Fruit fly (Drosophila melanogaster): ENCODE results near the gene Mettl3.
A peak's percentile ranks its signal among the peaks of the same experiment; 100 is the strongest.

The Mettl3 gene

DNA sequence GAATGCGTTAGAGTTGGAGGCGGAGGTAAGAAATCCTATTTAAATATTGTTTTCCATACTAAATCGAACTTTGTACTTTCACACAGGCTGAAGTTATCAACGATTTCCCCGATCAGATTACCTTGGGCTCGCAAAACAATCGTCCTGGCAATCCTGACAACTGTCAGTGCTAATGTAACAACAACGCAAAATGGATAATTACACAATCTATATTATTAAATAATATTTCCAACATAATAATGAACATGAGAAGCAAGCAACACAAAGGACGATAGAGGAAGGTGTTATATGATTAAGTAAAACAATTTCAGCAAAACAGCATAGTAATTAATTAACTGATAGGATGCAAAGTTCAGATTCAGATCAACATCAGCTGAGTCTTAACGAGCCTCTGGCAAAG lies 37.4 kb upstream of the Mettl3 start:
- TF ChIP-seq CG12768 (GFP tag; optimal IDR thresholded peaks at IDR 0.05) (no peak), kay (GFP tag; ENCODE audit: borderline replicate concordance) (peak; percentile 91), CG7101 (tag; optimal IDR thresholded peaks at IDR 0.05) (no peak)

DNA sequence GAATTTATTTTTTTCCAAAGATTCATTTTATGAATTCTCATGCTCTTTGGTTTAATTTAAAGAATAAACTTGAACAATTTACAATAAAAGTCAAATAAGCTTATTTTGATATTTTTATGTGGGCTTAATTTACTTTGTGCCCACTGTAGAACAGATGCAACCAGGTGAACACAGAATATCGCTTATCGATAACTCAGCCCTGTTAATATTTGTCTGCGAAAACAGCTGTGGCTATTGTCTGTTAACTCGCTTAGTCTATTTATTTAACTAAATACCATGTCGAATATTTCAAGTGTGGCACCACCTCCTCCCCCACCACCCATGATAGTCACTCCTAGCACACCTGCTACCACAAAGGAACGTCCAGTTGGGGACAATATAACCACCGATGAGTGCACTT lies 36.5 kb upstream of the Mettl3 start, which contains the start of gene CG33108:
Gene CG33108, plus strand, starts transcription at position 200 of the 400 bp plus-strand sequence.
- TF ChIP-seq kay (GFP tag; ENCODE audit: borderline replicate concordance) (no peak), CG33017 (tag; optimal IDR thresholded peaks at IDR 0.05) (no peak), cnc (optimal IDR thresholded peaks at IDR 0.05) (no peak), bab1 (GFP tag; optimal IDR thresholded peaks at IDR 0.05) (peak; percentile 28), CG12768 (GFP tag; optimal IDR thresholded peaks at IDR 0.05) (no peak), CG14711 (tag; optimal IDR thresholded peaks at IDR 0.05) (peak; percentile 32), CG7101 (tag; optimal IDR thresholded peaks at IDR 0.05) (peak; percentile 11), tj (GFP tag; optimal IDR thresholded peaks at IDR 0.05) (no peak), Clk (GFP tag; optimal IDR thresholded peaks at IDR 0.05) (no peak), CG5204 (GFP tag; optimal IDR thresholded peaks at IDR 0.05) (no peak), Mnt (GFP tag; optimal IDR thresholded peaks at IDR 0.05) (peak; percentile 11), Hr96 (GFP tag; optimal IDR thresholded peaks at IDR 0.05) (no peak), Crg-1 (GFP tag; optimal IDR thresholded peaks at IDR 0.05) (no peak)

DNA sequence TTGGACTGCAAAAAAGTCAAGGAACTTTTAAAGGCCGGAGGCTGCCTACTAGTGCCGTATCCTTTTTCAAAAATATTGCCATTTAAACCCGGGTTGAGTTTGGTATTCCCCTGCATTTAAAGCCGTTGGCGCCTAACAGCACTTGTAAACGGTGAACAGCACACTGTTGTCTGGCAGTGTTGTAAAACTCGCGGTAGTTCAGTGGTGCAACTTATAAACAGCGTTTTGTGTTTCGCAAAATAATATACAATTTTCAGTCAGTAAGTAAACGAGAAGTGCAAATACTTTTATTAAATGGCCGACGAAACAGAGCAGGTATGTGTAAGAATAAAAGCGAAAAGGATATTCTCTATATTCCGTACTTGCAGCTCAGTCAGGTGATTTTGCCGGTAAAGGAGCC lies 35.7 kb upstream of the Mettl3 start, which contains the start of gene LSm3:
Gene LSm3, plus strand, starts transcription at position 39 of the 400 bp plus-strand sequence.
- TF ChIP-seq cic (GFP tag; optimal IDR thresholded peaks at IDR 0.05) (no peak), Mnt (GFP tag; optimal IDR thresholded peaks at IDR 0.05) (no peak), CG7101 (tag; optimal IDR thresholded peaks at IDR 0.05) (peak; percentile 18), pad (GFP tag; optimal IDR thresholded peaks at IDR 0.05) (peak; percentile 24), Crg-1 (GFP tag; optimal IDR thresholded peaks at IDR 0.05) (peak; percentile 39), ovo (GFP tag; optimal IDR thresholded peaks at IDR 0.05) (no peak), tj (GFP tag; optimal IDR thresholded peaks at IDR 0.05) (no peak), cnc (optimal IDR thresholded peaks at IDR 0.05) (no peak), CG33017 (tag; optimal IDR thresholded peaks at IDR 0.05) (no peak), Clk (GFP tag; optimal IDR thresholded peaks at IDR 0.05) (no peak), CG5204 (GFP tag; optimal IDR thresholded peaks at IDR 0.05) (no peak), CG12768 (GFP tag; optimal IDR thresholded peaks at IDR 0.05) (peak; percentile 22), CG1620 (GFP tag; optimal IDR thresholded peaks at IDR 0.05) (no peak), CG14711 (tag; optimal IDR thresholded peaks at IDR 0.05) (peak; percentile 1), bab1 (GFP tag; optimal IDR thresholded peaks at IDR 0.05) (no peak), toe (GFP tag; optimal IDR thresholded peaks at IDR 0.05) (no peak), CG11617 (GFP tag; optimal IDR thresholded peaks at IDR 0.05) (no peak), kay (GFP tag; ENCODE audit: borderline replicate concordance) (no peak), CG7045 (GFP tag; optimal IDR thresholded peaks at IDR 0.05) (peak; percentile 22), Hr96 (GFP tag; optimal IDR thresholded peaks at IDR 0.05) (no peak)

DNA sequence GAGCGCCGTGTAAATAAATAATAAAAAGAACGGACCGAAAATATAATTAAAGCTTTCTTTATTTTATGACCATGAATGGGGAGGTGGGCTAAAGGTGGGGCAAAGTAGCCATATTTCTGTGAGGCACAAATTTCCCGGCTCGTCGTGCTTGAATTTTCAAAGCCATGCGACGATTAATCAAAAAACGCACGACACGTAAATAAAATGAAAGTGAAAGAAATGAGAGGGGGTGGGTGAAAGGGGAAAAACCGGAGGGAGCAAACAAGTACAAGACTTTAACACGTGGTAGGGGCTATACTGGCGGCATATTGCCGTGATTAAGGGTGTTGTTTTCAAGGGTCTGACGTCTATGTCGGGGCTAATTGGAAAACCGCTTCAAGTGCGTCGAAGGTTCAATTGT lies 30.8 kb upstream of the Mettl3 start:
- TF ChIP-seq CG7045 (GFP tag; optimal IDR thresholded peaks at IDR 0.05) (no peak), CG5204 (GFP tag; optimal IDR thresholded peaks at IDR 0.05) (no peak), CG14711 (tag; optimal IDR thresholded peaks at IDR 0.05) (no peak), CG7101 (tag; optimal IDR thresholded peaks at IDR 0.05) (no peak), Clk (GFP tag; optimal IDR thresholded peaks at IDR 0.05) (no peak), CG11617 (GFP tag; optimal IDR thresholded peaks at IDR 0.05) (no peak), CG1620 (GFP tag; optimal IDR thresholded peaks at IDR 0.05) (no peak), toe (GFP tag; optimal IDR thresholded peaks at IDR 0.05) (no peak), cnc (optimal IDR thresholded peaks at IDR 0.05) (no peak)

DNA sequence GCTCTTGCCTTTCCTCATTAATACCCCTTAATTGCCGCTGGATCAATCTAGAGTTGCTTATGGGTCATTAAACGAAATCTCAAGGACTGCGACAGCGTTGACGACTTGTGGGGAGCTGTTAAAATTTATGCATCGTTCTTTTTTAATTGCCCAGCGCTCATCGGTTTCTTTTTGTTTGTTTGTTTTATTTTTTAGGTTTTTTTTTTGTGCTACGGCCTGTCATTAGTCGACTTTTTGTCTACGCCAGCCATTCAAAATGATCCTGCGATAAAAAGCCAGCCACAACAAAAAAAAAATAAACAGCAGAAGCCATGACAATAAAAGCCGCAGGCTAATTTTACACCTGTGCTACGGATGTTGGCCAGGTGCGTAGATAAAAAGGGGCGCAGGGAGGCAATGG lies 28.0 kb upstream of the Mettl3 start:
- TF ChIP-seq CG14711 (tag; optimal IDR thresholded peaks at IDR 0.05): no peak
- no peak for TF ChIP-seq Clk (GFP tag; optimal IDR thresholded peaks at IDR 0.05)
- TF ChIP-seq cic (GFP tag; optimal IDR thresholded peaks at IDR 0.05): no peak
- TF ChIP-seq CG11617 (GFP tag; optimal IDR thresholded peaks at IDR 0.05): no peak
- no peak for TF ChIP-seq Mnt (GFP tag; optimal IDR thresholded peaks at IDR 0.05)
- no peak for TF ChIP-seq ovo (GFP tag; optimal IDR thresholded peaks at IDR 0.05)
- no peak for TF ChIP-seq CG5204 (GFP tag; optimal IDR thresholded peaks at IDR 0.05)
- TF ChIP-seq CG7101 (tag; optimal IDR thresholded peaks at IDR 0.05): no peak
- TF ChIP-seq kay (GFP tag; ENCODE audit: borderline replicate concordance): no peak
- TF ChIP-seq CG33017 (tag; optimal IDR thresholded peaks at IDR 0.05): no peak
- no peak for TF ChIP-seq toe (GFP tag; optimal IDR thresholded peaks at IDR 0.05)
- no peak for TF ChIP-seq Hr96 (GFP tag; optimal IDR thresholded peaks at IDR 0.05)
- TF ChIP-seq CG7045 (GFP tag; optimal IDR thresholded peaks at IDR 0.05): no peak
- no peak for TF ChIP-seq tj (GFP tag; optimal IDR thresholded peaks at IDR 0.05)
- no peak for TF ChIP-seq cnc (optimal IDR thresholded peaks at IDR 0.05)
- no peak for TF ChIP-seq bab1 (GFP tag; optimal IDR thresholded peaks at IDR 0.05)

DNA sequence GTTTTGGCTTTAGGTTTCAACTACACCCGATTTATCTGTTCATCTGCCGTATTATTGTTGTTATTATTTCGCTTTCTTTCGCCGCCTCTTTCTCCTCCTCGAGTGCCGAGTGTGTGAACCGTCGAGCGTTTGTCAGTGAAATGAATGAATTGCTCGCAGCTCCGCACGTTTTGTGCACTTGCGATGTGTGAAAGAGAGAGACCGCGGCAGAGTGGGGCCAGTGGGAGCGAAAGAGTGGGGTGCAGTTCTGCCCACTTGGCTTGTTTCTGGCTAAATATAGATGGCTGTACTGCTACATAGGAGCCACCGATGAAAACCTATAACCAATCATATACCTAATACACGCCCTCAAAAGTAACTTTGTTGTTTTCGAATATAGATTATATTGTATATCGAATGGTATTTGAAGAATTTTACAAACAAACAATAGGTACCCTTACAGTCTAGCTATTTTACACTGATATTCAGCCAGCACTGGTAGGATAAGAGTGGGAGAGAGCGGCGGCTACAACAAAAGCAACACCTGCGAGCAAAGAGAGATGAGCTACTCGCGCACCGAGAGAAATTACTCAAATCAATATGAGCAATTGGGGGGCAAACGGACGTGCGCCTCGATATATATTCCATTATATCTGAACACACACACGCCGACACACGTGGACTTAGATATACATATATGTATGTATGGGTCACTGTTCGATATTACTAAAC lies 25.4 kb upstream of the Mettl3 start:
- TF ChIP-seq Clk (GFP tag; optimal IDR thresholded peaks at IDR 0.05) (no peak), CG33017 (tag; optimal IDR thresholded peaks at IDR 0.05) (peak; percentile 45), bab1 (GFP tag; optimal IDR thresholded peaks at IDR 0.05) (peak; percentile 46), CG1620 (GFP tag; optimal IDR thresholded peaks at IDR 0.05) (no peak), cnc (optimal IDR thresholded peaks at IDR 0.05) (no peak), Hr96 (GFP tag; optimal IDR thresholded peaks at IDR 0.05) (peak; percentile 17), CG7101 (tag; optimal IDR thresholded peaks at IDR 0.05) (peak; percentile 40), cic (GFP tag; optimal IDR thresholded peaks at IDR 0.05) (peak; percentile 58), Mnt (GFP tag; optimal IDR thresholded peaks at IDR 0.05) (peak; percentile 62), toe (GFP tag; optimal IDR thresholded peaks at IDR 0.05) (peak; percentile 48), kay (GFP tag; ENCODE audit: borderline replicate concordance) (no peak), pad (GFP tag; optimal IDR thresholded peaks at IDR 0.05) (peak; percentile 54), CG12768 (GFP tag; optimal IDR thresholded peaks at IDR 0.05) (peak; percentile 19), ovo (GFP tag; optimal IDR thresholded peaks at IDR 0.05) (no peak), CG14711 (tag; optimal IDR thresholded peaks at IDR 0.05) (no peak), CG11617 (GFP tag; optimal IDR thresholded peaks at IDR 0.05) (peak; percentile 35), Crg-1 (GFP tag; optimal IDR thresholded peaks at IDR 0.05) (no peak), tj (GFP tag; optimal IDR thresholded peaks at IDR 0.05) (peak; percentile 42), CG7045 (GFP tag; optimal IDR thresholded peaks at IDR 0.05) (peak; percentile 4), CG5204 (GFP tag; optimal IDR thresholded peaks at IDR 0.05) (peak; percentile 17)
